Fruit fly (Drosophila melanogaster) whole organism, prepupa: ENCODE measurements around the gene Pten.

ENCODE experiments used
- CG1621 ChIP-seq: fragments of 200-800 bp; sonication (Bioruptor generic); optimal IDR thresholded peaks from 3 replicates; lab custom pipeline; 2018; ENCODE audit warnings: missing biosample characterization, mild to moderate bottlenecking, missing genetic modification characterization
- CG16779 ChIP-seq: fragments of 200-800 bp; sonication (Bioruptor generic); optimal IDR thresholded peaks from 3 replicates; lab custom pipeline; 2017; ENCODE audit warnings: missing biosample characterization, mild to moderate bottlenecking, missing genetic modification characterization
- CG3032 ChIP-seq: fragments of 200-800 bp; optimal IDR thresholded peaks from 2 replicates; lab custom pipeline; 2019; ENCODE audit warnings: missing biosample characterization, mild to moderate bottlenecking, missing genetic modification characterization, moderate library complexity
- CG34406 ChIP-seq: fragments of 200-800 bp; sonication (Bioruptor generic); optimal IDR thresholded peaks from 3 replicates; lab custom pipeline; 2016; ENCODE audit warnings: missing biosample characterization, missing genetic modification characterization
- CG6854 ChIP-seq: fragments of 200-800 bp; sonication (Bioruptor generic); optimal IDR thresholded peaks from 2 replicates; lab custom pipeline; 2017; ENCODE audit warnings: missing biosample characterization, mild to moderate bottlenecking, missing genetic modification characterization
- Eip78C ChIP-seq: fragments of 200-800 bp; sonication (Bioruptor generic); peaks from one replicate; lab custom pipeline; 2016; ENCODE audit warnings: missing biosample characterization, missing genetic modification characterization
- net ChIP-seq: fragments of 200-800 bp; sonication (Bioruptor generic); optimal IDR thresholded peaks from 3 replicates; lab custom pipeline; 2016; ENCODE audit warnings: missing biosample characterization, missing genetic modification characterization
- topi ChIP-seq: fragments of 200-800 bp; sonication (Bioruptor generic); optimal IDR thresholded peaks from 3 replicates; lab custom pipeline; 2016; ENCODE audit warnings: missing biosample characterization, missing genetic modification characterization
- vri ChIP-seq: fragments of 200-800 bp; sonication (Bioruptor generic); optimal IDR thresholded peaks from 3 replicates; lab custom pipeline; 2016; ENCODE audit warnings: missing biosample characterization, mild to moderate bottlenecking, missing genetic modification characterization

DNA sequence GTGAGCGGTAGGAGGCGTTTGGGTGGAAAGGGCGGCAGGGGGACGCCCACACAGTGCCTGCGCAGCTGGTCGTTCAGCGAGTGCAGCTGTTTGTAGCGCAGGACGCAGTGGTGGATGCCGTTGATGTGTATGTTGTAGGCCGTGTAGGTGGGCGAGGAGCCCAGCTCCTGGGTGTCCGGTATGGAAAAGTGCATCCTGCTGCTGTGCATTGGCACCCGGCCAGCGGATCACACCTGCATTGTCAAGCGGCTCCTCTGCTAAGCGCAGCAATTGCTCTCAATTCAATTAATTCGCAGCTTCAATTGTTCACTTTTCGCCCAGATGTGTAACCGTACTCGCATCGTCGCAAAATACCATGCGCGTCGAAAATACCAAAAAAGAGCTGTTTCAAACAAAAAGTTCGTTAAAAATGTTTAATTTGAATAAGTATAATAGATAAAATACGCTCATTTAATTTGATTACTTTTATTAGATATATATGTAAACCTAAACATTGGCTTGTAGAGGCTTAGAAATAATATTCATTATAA, 54.2 kb downstream of the Pten start, which contains the start of gene Snx17:
- TF ChIP-seq CG3032 (no peak), CG16779 (tag; lab: Kevin White, UChicago) (no peak), net (GFP tag; lab: Kevin White, UChicago) (no peak), Eip78C (GFP tag; lab: Kevin White, UChicago) (no peak), topi (GFP tag; lab: Kevin White, UChicago) (no peak), vri (GFP tag; lab: Kevin White, UChicago) (no peak), CG6854 (GFP tag; lab: Kevin White, UChicago) (no peak), CG34406 (GFP tag; lab: Kevin White, UChicago) (no peak), CG1621 (no peak)
